Fruit fly (Drosophila melanogaster): ENCODE data around the gene Pp1-13C.

The Pp1-13C gene

dm6 chrX:15360961-15361360 lies at the start of gene Pp1-13C:
Gene Pp1-13C (minus strand): TSS chrX:15361061.
- TF ChIP-seq insv (optimal IDR thresholded peaks at IDR 0.05) (no peak), ttk (optimal IDR thresholded peaks at IDR 0.05) (no peak), Myc (optimal IDR thresholded peaks at IDR 0.05) (no peak), Sin3A (optimal IDR thresholded peaks at IDR 0.05) (no peak), h (optimal IDR thresholded peaks at IDR 0.05) (no peak), psq (optimal IDR thresholded peaks at IDR 0.05) (no peak)

dm6 chrX:15406811-15407210 lies 46.0 kb upstream of the Pp1-13C start:
- TF ChIP-seq insv (optimal IDR thresholded peaks at IDR 0.05) (no peak), Myc (optimal IDR thresholded peaks at IDR 0.05) (no peak), ttk (optimal IDR thresholded peaks at IDR 0.05) (no peak), h (optimal IDR thresholded peaks at IDR 0.05) (no peak), psq (optimal IDR thresholded peaks at IDR 0.05) (no peak), Sin3A (optimal IDR thresholded peaks at IDR 0.05) (no peak)

dm6 chrX:15401861-15402260 lies 41.0 kb upstream of the Pp1-13C start:
- TF ChIP-seq psq (optimal IDR thresholded peaks at IDR 0.05) (no peak), Sin3A (optimal IDR thresholded peaks at IDR 0.05) (no peak), insv (optimal IDR thresholded peaks at IDR 0.05) (no peak), Myc (optimal IDR thresholded peaks at IDR 0.05) (no peak), ttk (optimal IDR thresholded peaks at IDR 0.05) (no peak), h (optimal IDR thresholded peaks at IDR 0.05) (no peak)

DNA sequence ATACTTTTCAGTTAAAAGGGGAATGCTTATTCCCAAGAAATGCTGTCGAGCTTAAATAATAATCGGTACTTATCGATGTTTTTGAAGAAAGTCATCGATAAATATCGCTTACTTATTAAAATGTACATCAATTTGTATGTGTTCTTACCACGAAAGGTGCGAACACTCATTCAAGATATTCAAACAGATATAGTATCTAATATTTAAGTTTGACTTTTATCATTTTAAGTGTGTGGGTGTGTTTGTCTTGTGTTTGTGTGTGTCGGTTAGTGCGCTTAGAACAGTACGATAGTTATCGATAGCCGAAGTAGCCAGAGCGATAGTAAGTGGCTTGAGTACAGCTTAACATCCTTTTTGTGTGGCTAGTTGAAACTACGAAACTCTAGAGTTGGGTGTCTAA lies 26.5 kb upstream of the Pp1-13C start:
- no peak for TF ChIP-seq h (optimal IDR thresholded peaks at IDR 0.05)
- TF ChIP-seq insv (optimal IDR thresholded peaks at IDR 0.05): no peak
- TF ChIP-seq Myc (optimal IDR thresholded peaks at IDR 0.05): no peak
- TF ChIP-seq ttk (optimal IDR thresholded peaks at IDR 0.05): no peak
- no peak for TF ChIP-seq psq (optimal IDR thresholded peaks at IDR 0.05)
- no peak for TF ChIP-seq Sin3A (optimal IDR thresholded peaks at IDR 0.05)

DNA sequence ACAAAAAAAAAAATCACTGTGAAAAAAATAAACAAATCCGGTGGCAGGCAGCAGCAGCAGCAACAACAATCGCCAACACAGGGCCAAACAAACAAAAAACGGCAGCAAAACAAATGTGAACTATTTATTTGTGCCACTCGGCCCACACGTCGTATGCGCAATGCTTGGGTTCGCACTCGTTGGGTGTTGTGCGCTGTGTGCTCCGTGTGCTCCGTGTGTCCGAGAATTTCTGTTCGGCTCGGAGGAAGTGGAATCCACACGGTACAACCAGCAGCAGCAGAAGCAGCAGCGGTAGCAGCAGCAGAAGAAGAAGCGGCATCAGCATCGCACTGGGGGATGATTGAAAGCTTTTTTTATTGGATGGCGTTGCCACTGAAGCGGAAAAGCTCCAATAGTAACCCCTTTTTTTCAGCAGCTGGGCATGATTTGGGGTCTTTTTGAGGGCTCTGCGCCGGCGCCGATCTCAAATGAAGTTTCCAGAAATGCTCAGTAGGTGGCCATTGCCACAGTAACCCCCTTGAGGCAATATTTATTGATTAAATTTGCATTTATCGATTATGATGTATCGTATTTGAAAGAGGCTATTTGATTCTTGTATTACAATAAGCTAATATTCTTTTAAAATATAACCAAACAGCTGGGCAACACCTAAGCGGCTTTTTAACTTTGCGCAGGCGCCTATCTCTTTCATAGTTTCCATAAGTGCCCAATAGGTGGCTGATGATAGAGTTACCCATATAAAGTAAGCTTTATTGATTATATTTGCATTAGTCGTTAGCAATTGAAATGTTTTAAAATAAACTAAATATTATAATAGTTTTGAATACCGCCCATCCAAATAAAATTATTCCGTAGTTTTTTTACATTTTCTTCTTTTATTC lies 24.6 kb upstream of the Pp1-13C start, which contains the start of gene CG9164:
Gene CG9164 (minus strand): TSS at position 266 of the 881 bp plus-strand sequence.
- TF ChIP-seq ttk (optimal IDR thresholded peaks at IDR 0.05) (no peak), psq (optimal IDR thresholded peaks at IDR 0.05) (no peak), Sin3A (optimal IDR thresholded peaks at IDR 0.05) (no peak)

- TF ChIP-seq Sin3A (optimal IDR thresholded peaks at IDR 0.05) (no peak), psq (optimal IDR thresholded peaks at IDR 0.05) (no peak), insv (optimal IDR thresholded peaks at IDR 0.05) (no peak), Myc (optimal IDR thresholded peaks at IDR 0.05) (no peak)
Measured at dm6 chrX:15383513-15384373, 22.9 kb upstream of the Pp1-13C start.

- TF ChIP-seq ttk (optimal IDR thresholded peaks at IDR 0.05): no peak
- TF ChIP-seq h (optimal IDR thresholded peaks at IDR 0.05): no peak
- TF ChIP-seq psq (optimal IDR thresholded peaks at IDR 0.05): no peak
- TF ChIP-seq Myc (optimal IDR thresholded peaks at IDR 0.05): no peak
- no peak for TF ChIP-seq Sin3A (optimal IDR thresholded peaks at IDR 0.05)
- TF ChIP-seq insv (optimal IDR thresholded peaks at IDR 0.05): no peak
Measured at dm6 chrX:15380207-15380606, 19.3 kb upstream of the Pp1-13C start.

dm6 chrX:15379014-15379491 lies 18.2 kb upstream of the Pp1-13C start, which contains the start of gene acj6:
Gene acj6 (minus strand): TSS chrX:15379064.
- TF ChIP-seq Sin3A (optimal IDR thresholded peaks at IDR 0.05) (no peak), ttk (optimal IDR thresholded peaks at IDR 0.05) (no peak), Myc (optimal IDR thresholded peaks at IDR 0.05) (no peak), psq (optimal IDR thresholded peaks at IDR 0.05) (no peak), insv (optimal IDR thresholded peaks at IDR 0.05) (no peak), h (optimal IDR thresholded peaks at IDR 0.05) (no peak)

DNA sequence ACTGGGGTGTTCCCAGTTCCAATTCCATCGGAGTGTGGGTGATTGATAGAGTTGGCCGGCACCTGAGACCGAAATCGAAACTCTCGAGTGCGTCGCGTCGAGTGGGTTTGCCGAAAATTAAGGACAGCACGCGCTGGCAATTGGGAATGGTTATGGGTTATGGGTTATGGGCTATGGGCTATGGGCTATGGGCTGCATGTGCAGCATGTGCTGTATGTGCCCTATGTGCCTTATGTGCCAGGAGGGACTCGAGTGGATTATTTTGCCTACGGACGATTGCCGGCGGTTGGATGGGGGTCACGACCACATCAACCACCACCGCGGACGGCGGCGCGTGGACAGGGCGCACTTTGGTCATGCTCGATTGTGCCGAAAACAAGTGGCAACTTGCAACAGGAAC lies 9.2 kb upstream of the Pp1-13C start:
- no peak for TF ChIP-seq psq (optimal IDR thresholded peaks at IDR 0.05)
- TF ChIP-seq Sin3A (optimal IDR thresholded peaks at IDR 0.05): no peak
- TF ChIP-seq ttk (optimal IDR thresholded peaks at IDR 0.05): no peak
- no peak for TF ChIP-seq h (optimal IDR thresholded peaks at IDR 0.05)
- no peak for TF ChIP-seq insv (optimal IDR thresholded peaks at IDR 0.05)
- TF ChIP-seq Myc (optimal IDR thresholded peaks at IDR 0.05): no peak

DNA sequence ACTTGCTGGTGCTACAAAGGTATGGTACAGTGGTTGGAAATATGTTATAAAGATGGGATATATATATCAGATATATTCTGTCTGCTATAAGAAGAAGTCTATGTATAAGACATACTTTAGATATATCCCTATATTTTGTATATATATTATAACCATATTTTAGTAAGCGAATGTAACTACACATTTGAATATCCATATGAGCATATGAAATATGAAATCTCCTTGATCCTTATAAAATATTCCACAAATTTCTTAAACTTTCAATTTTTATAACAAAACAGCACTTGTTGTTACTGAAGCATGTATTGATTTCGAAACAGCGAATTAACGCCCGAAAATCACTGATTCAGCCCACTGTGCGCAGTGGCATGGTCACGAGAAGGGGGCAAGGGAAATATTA lies 3.6 kb upstream of the Pp1-13C start:
- no peak for TF ChIP-seq insv (optimal IDR thresholded peaks at IDR 0.05)
- TF ChIP-seq h (optimal IDR thresholded peaks at IDR 0.05): no peak
- TF ChIP-seq ttk (optimal IDR thresholded peaks at IDR 0.05): no peak
- TF ChIP-seq psq (optimal IDR thresholded peaks at IDR 0.05): no peak
- no peak for TF ChIP-seq Myc (optimal IDR thresholded peaks at IDR 0.05)
- no peak for TF ChIP-seq Sin3A (optimal IDR thresholded peaks at IDR 0.05)

- TF ChIP-seq Myc (optimal IDR thresholded peaks at IDR 0.05): no peak
- no peak for TF ChIP-seq Sin3A (optimal IDR thresholded peaks at IDR 0.05)
- no peak for TF ChIP-seq insv (optimal IDR thresholded peaks at IDR 0.05)
- no peak for TF ChIP-seq h (optimal IDR thresholded peaks at IDR 0.05)
- no peak for TF ChIP-seq psq (optimal IDR thresholded peaks at IDR 0.05)
- TF ChIP-seq ttk (optimal IDR thresholded peaks at IDR 0.05): no peak
Measured at dm6 chrX:15363649-15364048, 2.8 kb upstream of the Pp1-13C start.

- TF ChIP-seq ttk (optimal IDR thresholded peaks at IDR 0.05) (no peak), psq (optimal IDR thresholded peaks at IDR 0.05) (no peak), insv (optimal IDR thresholded peaks at IDR 0.05) (no peak)
Measured at dm6 chrX:15356410-15356809, 4.5 kb downstream of the Pp1-13C start.
